Fruit fly (Drosophila melanogaster): ENCODE data around the gene Snx6.

DNA sequence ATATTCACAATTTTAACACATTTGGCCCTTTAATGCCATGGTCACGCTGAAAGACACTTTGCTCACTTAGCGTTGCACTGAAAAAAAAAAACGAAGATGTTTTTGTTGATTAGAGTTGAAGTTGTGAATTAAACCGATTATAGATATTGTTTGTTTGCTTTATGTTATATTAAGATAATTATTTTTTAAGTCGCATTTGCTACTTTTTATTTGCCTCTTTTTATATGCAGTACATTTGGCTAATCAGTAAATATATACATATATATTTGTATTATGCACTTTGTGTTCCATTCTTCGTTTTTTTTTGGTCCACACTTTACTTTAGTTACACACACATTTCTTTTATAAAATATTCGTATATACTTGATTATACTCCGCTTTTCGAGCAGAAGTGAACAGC, 9.7 kb upstream of the Snx6 start:
- TF ChIP-seq OdsH (GFP tag; optimal IDR thresholded peaks at IDR 0.05) = peak; percentile 5
- TF ChIP-seq N (GFP tag; optimal IDR thresholded peaks at IDR 0.05) = no peak
- no peak for TF ChIP-seq rgr (GFP tag; optimal IDR thresholded peaks at IDR 0.05)

Measured in whole organism, wandering third instar larva.